Worm (Caenorhabditis elegans) whole organism, L4 larva: Measurements from ENCODE around the gene C17E7.13.

Experiments
- D1046.2 ChIP-seq: fragments of 200-800 bp; sonication (Bioruptor generic); IDR thresholded peaks from 2 replicates; pipeline ENCODE4 v1.3.6; 2022; ENCODE audit warnings: missing genetic modification characterization, missing compliant biosample characterization
- T20F7.1 ChIP-seq: fragments of 200-800 bp; sonication (Bioruptor generic); optimal IDR thresholded peaks from 2 replicates; lab custom pipeline; 2018; ENCODE audit warnings: mild to moderate bottlenecking, missing genetic modification characterization, missing compliant biosample characterization
- Y105C5A.15 ChIP-seq: fragments of 200-800 bp; sonication (Bioruptor generic); IDR thresholded peaks from 2 replicates; pipeline ENCODE4 v1.3.6; 2022; ENCODE audit warnings: missing genetic modification characterization, missing compliant biosample characterization
- ceh-82 ChIP-seq: sonication (generic microtip); optimal IDR thresholded peaks from 2 replicates; lab custom pipeline; 2017; ENCODE audit warnings: missing biosample characterization, missing genetic modification characterization
- egl-27 ChIP-seq: sonication (generic microtip); optimal IDR thresholded peaks from 3 replicates; lab custom pipeline; 2017; ENCODE audit warnings: missing biosample characterization, missing genetic modification reagents, missing genetic modification characterization
- mdl-1 ChIP-seq, 2 experiments: fragments of 150-350 bp in 1 of 2; sonication (generic microtip) in 1 of 2; optimal IDR thresholded peaks; 2 replicates each; lab custom pipeline; 2014 to 2017; ENCODE audit warnings: missing biosample characterization in 2 of 2, missing genetic modification characterization in 2 of 2
- mdt-29 ChIP-seq: fragments of 200-800 bp; sonication (Bioruptor generic); IDR thresholded peaks from 2 replicates; pipeline ENCODE4 v1.3.6; 2022; ENCODE audit warnings: missing genetic modification reagents, missing genetic modification characterization, missing compliant biosample characterization
- nhr-237 ChIP-seq: sonication (generic microtip); optimal IDR thresholded peaks from 2 replicates; lab custom pipeline; 2017; ENCODE audit warnings: missing biosample characterization, missing genetic modification characterization
- nhr-28 ChIP-seq: fragments of 150-350 bp; optimal IDR thresholded peaks from 2 replicates; lab custom pipeline; 2014; ENCODE audit warnings: missing biosample characterization, missing genetic modification characterization
- rbr-2 ChIP-seq: sonication (generic microtip); optimal IDR thresholded peaks from 2 replicates; lab custom pipeline; 2016; ENCODE audit warnings: missing genotype, missing genetic modification characterization, missing compliant biosample characterization
- unc-62 ChIP-seq, 3 experiments: fragments of 150-350 bp in 1 of 3; sonication (generic microtip); optimal IDR thresholded peaks in 2 of 3; peaks in 1 of 3; 1 replicate in 1 of 3; 2 replicates in 2 of 3; lab custom pipeline; 2014 to 2017; ENCODE audit warnings: missing biosample characterization in 3 of 3, missing genetic modification characterization in 3 of 3, missing genetic modification reagents in 3 of 3, missing genotype in 1 of 3

DNA sequence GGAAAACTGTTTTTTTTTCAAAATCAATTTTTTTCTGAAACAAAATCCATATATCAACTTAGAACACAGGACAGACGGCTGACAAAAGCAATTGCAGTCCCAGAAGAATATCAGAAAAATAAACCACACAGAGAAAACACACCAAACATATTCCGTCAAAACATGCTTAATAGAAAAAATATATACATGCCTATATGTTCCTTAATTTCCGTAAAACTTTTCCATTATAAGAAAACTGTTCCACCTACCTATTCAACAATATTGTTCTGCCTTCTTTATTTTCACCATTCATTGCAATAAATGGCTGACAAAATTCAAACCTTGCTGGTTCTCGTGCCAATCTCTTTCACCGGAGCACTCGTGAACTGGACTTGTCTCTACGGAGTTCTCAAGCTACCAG is 42.2 kb upstream of the C17E7.13 start, which contains the start of gene srx-63:
- TF ChIP-seq nhr-28 (tag; lab: Kevin White, UChicago) (no peak), T20F7.1 (GFP tag; lab: Kevin White, UChicago) (no peak), egl-27 (tag; lab: Kevin White, UChicago) (no peak), rbr-2 (no peak), nhr-237 (tag; lab: Kevin White, UChicago) (no peak), D1046.2 (GFP tag; lab: Robert Waterston, UW) (no peak), ceh-82 (no peak), unc-62 (GFP tag; optimal IDR thresholded peaks at IDR 0.05 in 1 of 2; lab: Kevin White, UChicago) (no peak), unc-62 (tag; optimal IDR thresholded peaks at IDR 0.05; lab: Kevin White, UChicago) (no peak), mdl-1 (tag; optimal IDR thresholded peaks at IDR 0.05; lab: Kevin White, UChicago) (no peak), mdt-29 (GFP tag; lab: Robert Waterston, UW) (no peak), Y105C5A.15 (GFP tag; lab: Robert Waterston, UW) (no peak)
